Fruit fly (Drosophila melanogaster): ENCODE results near the gene CG34316.

CG34316 gene

dm6 chr3R:15280619-15281334 is 50.4 kb downstream of the CG34316 start (continued):
- TF ChIP-seq CG4820 (GFP tag; optimal IDR thresholded peaks at IDR 0.05) = peak; percentile 75
- 0 out of 3 replicates have a peak, but pooled peaks have one; percentile 33 for TF ChIP-seq ci (GFP tag; IDR thresholded peaks at IDR 0.05)
- peak; percentile 37; the same call in 1 of the 2 replicates for TF ChIP-seq sisA (GFP tag; IDR thresholded peaks at IDR 0.05)
- peak; percentile 67 for TF ChIP-seq unpg (GFP tag; optimal IDR thresholded peaks at IDR 0.05)
- TF ChIP-seq slp2 (GFP tag; optimal IDR thresholded peaks at IDR 0.05) = peak; percentile 3
- peak; percentile 34 to 68 for TF ChIP-seq Trl (optimal IDR thresholded peaks at IDR 0.05)
- TF ChIP-seq Trl (GFP tag; optimal IDR thresholded peaks at IDR 0.05) = no peak
- peak; percentile 87 for TF ChIP-seq CG9727 (GFP tag; optimal IDR thresholded peaks at IDR 0.05)
- TF ChIP-seq CG2712 (tag; optimal IDR thresholded peaks at IDR 0.05) = peak; percentile 86
- peak; percentile 47 for TF ChIP-seq CG13296 (GFP tag; optimal IDR thresholded peaks at IDR 0.05)
- TF ChIP-seq CG2129 (GFP tag; IDR thresholded peaks at IDR 0.05; ENCODE audit: partially characterized antibody) = no peak
- TF ChIP-seq sug (tag; optimal IDR thresholded peaks at IDR 0.05) = peak; percentile 62
- peak; percentile 27 for TF ChIP-seq jumu (GFP tag; optimal IDR thresholded peaks at IDR 0.05)
- TF ChIP-seq CG7556 (GFP tag; optimal IDR thresholded peaks at IDR 0.05) = peak; percentile 85
- peak; percentile 84 for TF ChIP-seq Oli (tag; optimal IDR thresholded peaks at IDR 0.05)
- peak; percentile 25 for TF ChIP-seq CG6854 (GFP tag; optimal IDR thresholded peaks at IDR 0.05)
- TF ChIP-seq cwo (GFP tag; optimal IDR thresholded peaks at IDR 0.05) = peak; percentile 27
- no peak for TF ChIP-seq CG12071 (GFP tag; optimal IDR thresholded peaks at IDR 0.05)
- peak; percentile 60 for TF ChIP-seq CG1233 (GFP tag; optimal IDR thresholded peaks at IDR 0.05)
- peak; percentile 56 for TF ChIP-seq CG5180 (GFP tag; optimal IDR thresholded peaks at IDR 0.05)
- no peak for TF ChIP-seq sens-2 (GFP tag; IDR thresholded peaks at IDR 0.05)
- peak; percentile 11; the same call in 1 of the 2 replicates for TF ChIP-seq onecut (GFP tag; IDR thresholded peaks at IDR 0.05)
- TF ChIP-seq CG15269 (tag; optimal IDR thresholded peaks at IDR 0.05) = peak; percentile 69
- TF ChIP-seq Hsf (GFP tag; optimal IDR thresholded peaks at IDR 0.05) = peak; percentile 52
- TF ChIP-seq CG2116 (GFP tag; optimal IDR thresholded peaks at IDR 0.05) = peak; percentile 36
- peak; percentile 39; the same call in 1 of the 2 replicates for TF ChIP-seq ssp (GFP tag; IDR thresholded peaks at IDR 0.05)
- TF ChIP-seq CG13424 (tag; optimal IDR thresholded peaks at IDR 0.05) = peak; percentile 84
- peak; percentile 86 for TF ChIP-seq CG31441 (GFP tag; IDR thresholded peaks at IDR 0.05)
- TF ChIP-seq CG2678 (tag; optimal IDR thresholded peaks at IDR 0.05) = peak; percentile 87
- no peak for TF ChIP-seq Dad (GFP tag; optimal IDR thresholded peaks at IDR 0.05)
- peak; percentile 20 for TF ChIP-seq pum (GFP tag; optimal IDR thresholded peaks at IDR 0.05)
- TF ChIP-seq CG30020 (tag; optimal IDR thresholded peaks at IDR 0.05) = peak; percentile 45
- no peak for TF ChIP-seq CG7786 (GFP tag; optimal IDR thresholded peaks at IDR 0.05)
- peak; percentile 79 for TF ChIP-seq az2 (GFP tag; optimal IDR thresholded peaks at IDR 0.05)
- peak; percentile 12 for TF ChIP-seq exex (tag; optimal IDR thresholded peaks at IDR 0.05)
- TF ChIP-seq zf30C (GFP tag; optimal IDR thresholded peaks at IDR 0.05) = peak; percentile 61
- TF ChIP-seq Fer1 (GFP tag; optimal IDR thresholded peaks at IDR 0.05) = no peak
- TF ChIP-seq tgo (GFP tag; IDR thresholded peaks at IDR 0.05) = peak; percentile 33; the same call in 1 of the 3 replicates
- TF ChIP-seq Ssrp (tag; optimal IDR thresholded peaks at IDR 0.05) = peak; percentile 83
- TF ChIP-seq fd96Cb (tag; optimal IDR thresholded peaks at IDR 0.05) = peak; percentile 78
- TF ChIP-seq Hmx (GFP tag; optimal IDR thresholded peaks at IDR 0.05) = no peak
- peak; percentile 70 for TF ChIP-seq CG12299 (tag; optimal IDR thresholded peaks at IDR 0.05)
- peak; percentile 12 for TF ChIP-seq CG15011 (GFP tag; optimal IDR thresholded peaks at IDR 0.05)
- peak; percentile 71 for TF ChIP-seq CG12659 (GFP tag; optimal IDR thresholded peaks at IDR 0.05)
- TF ChIP-seq kay (GFP tag; optimal IDR thresholded peaks at IDR 0.05) = peak; percentile 19
- TF ChIP-seq emc (GFP tag; optimal IDR thresholded peaks at IDR 0.05) = no peak
- TF ChIP-seq CG3847 (GFP tag; IDR thresholded peaks at IDR 0.05) = peak; percentile 40; the same call in 1 of the 2 replicates
- no peak for TF ChIP-seq da (GFP tag; optimal IDR thresholded peaks at IDR 0.05)
- no peak for TF ChIP-seq peb (GFP tag; IDR thresholded peaks at IDR 0.05)

Data from whole organism, embryonic.